Fruit fly (Drosophila melanogaster) whole organism: ENCODE results near the gene CG14062.

Experiments
- CG8478 ChIP-seq: fragments of >200 bp; optimal IDR thresholded peaks from 2 replicates; lab custom pipeline; 2018; ENCODE audit warnings: inconsistent platforms
- Dll ChIP-seq: fragments of >200 bp; optimal IDR thresholded peaks from 2 replicates; lab custom pipeline; 2017
- EcR ChIP-seq, 2 experiments: fragments of >200 bp; optimal IDR thresholded peaks; 2 replicates each; lab custom pipeline; 2017; ENCODE audit warnings: missing biosample characterization in 2 of 2, missing genetic modification characterization in 2 of 2, missing genetic modification reagents in 2 of 2
- pan ChIP-seq: fragments of >200 bp; optimal IDR thresholded peaks from 2 replicates; lab custom pipeline; 2017
- psq ChIP-seq: fragments of >200 bp; optimal IDR thresholded peaks from 2 replicates; lab custom pipeline; 2017

CG14062 gene

DNA sequence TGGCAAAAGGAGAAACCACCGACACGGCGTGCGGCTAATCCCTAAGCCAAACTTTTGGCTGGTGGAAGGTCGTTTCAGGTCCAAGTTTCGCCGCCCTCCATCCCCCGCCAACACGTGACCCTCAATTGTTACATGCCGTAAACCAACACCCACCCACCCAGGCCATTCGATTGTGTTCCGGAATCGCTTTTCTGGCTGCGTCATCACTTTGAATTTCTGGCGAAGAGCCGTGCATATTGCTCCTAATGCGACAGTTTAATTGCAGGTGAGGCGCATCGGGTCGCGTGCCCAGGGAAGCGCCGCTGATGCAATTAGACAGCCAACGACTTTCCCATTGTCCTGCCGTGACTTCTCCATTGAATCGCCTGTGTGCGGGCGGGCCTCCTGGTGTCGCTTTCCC is 47.8 kb downstream of the CG14062 start:
- TF ChIP-seq EcR (GFP tag; optimal IDR thresholded peaks at IDR 0.05; lab: Kevin White, UChicago): no peak
- no peak for TF ChIP-seq pan (lab: Kevin White, UChicago)
- TF ChIP-seq CG8478 (lab: Kevin White, UChicago): no peak
- TF ChIP-seq Dll (lab: Kevin White, UChicago): no peak
- TF ChIP-seq psq (lab: Kevin White, UChicago): no peak
